Worm (Caenorhabditis elegans) whole organism, late embryonic: Measurements from ENCODE around the gene lon-2.

Source experiments
- ama-1 ChIP-seq: fragments of 150-350 bp; optimal IDR thresholded peaks from 2 replicates; lab custom pipeline; 2014
- hlh-30 ChIP-seq: sonication (generic microtip); optimal IDR thresholded peaks from 2 replicates; lab custom pipeline; 2017; ENCODE audit warnings: antibody characterized with exemption, missing genetic modification characterization, missing compliant biosample characterization; ENCODE audit not compliant: insufficient read depth

DNA sequence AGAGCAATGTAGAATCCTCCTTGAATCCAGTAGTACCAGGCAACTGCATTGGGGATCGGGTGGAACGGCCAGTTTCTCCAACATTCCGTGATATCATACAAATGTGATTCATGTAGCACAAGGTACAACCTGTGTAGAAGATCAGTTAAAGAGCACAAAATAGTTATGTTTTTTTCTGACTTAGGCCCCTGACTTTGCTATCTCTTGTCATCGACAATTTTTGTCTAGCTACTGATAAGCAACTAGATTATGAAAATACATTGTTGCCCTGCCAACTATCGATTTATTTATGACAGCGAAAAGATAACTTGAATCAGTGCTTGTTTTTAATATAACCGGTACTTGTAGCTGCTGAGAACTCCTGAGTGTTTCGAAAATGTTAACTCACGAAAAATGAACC, 50.6 kb downstream of the lon-2 start:
- no peak for TF ChIP-seq ama-1 (lab: Kevin White, UChicago)
- no peak for TF ChIP-seq hlh-30 (tag; lab: Kevin White, UChicago)
